Fruit fly (Drosophila melanogaster) whole organism: ENCODE results near the gene CG46310.

Source experiments
- Dll ChIP-seq: fragments of >200 bp; optimal IDR thresholded peaks from 2 replicates; lab custom pipeline; 2017
- EcR ChIP-seq, 2 experiments: fragments of >200 bp; optimal IDR thresholded peaks; 2 replicates each; lab custom pipeline; 2017; ENCODE audit warnings: missing biosample characterization in 2 of 2, missing genetic modification characterization in 2 of 2, missing genetic modification reagents in 2 of 2
- pan ChIP-seq: fragments of >200 bp; optimal IDR thresholded peaks from 2 replicates; lab custom pipeline; 2017

DNA sequence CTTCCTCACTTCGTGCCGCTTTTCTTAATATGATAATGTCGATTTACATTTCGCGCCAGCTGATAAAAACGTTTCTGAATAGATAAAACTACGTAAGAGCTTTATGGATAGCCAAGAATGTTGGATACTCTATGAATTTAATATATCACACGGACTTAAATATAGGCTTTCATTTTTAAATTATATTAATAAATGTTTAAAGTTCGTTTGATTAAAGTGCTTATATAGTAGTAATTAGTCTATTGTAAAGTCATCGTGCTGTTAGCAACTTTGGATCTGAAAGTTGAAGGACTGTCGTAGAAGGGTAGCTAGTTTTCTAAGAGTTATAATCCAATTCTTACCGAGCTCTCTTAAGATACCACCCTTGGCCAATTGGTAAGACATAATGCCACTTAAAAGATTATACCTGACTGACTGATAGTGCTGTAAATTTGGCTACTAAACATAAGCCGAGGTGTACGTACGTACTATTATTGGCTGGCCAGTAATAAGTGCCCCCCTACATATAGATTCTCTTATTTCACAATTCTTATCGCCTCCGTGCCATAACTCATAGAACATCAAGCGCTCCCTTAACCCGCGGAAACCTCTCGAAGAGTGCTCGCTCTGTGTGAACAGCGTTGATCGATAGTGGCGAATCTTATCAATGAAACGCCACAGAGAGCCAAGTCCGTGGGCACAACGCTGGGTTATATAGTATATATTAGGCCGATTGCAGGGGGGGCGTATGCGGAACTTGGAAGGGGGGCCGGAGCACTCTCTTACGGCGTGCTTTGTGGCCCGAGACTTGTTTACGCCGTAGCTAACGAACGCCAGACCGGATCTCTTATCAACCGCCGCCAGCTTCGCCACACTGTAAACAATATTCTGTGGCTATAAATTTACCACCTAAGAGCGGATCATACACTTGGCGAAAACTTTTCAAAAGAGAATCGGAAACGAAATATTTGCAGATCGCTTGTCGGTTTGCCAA is 36.9 kb downstream of the CG46310 start:
- TF ChIP-seq EcR (GFP tag; optimal IDR thresholded peaks at IDR 0.05; lab: Kevin White, UChicago): no peak
- TF ChIP-seq Dll (lab: Kevin White, UChicago): no peak
- TF ChIP-seq pan (lab: Kevin White, UChicago): no peak
